Worm (Caenorhabditis elegans): Measurements from ENCODE around the gene K02E10.4.

ce11 chrX:2536246-2536772 lies 53.2 kb downstream of the K02E10.4 start:
- TF ChIP-seq nhr-12 (tag; optimal IDR thresholded peaks at IDR 0.05) (no peak), nhr-90 (tag; optimal IDR thresholded peaks at IDR 0.05; ENCODE audit: poor library complexity) (peak; percentile 75), snpc-4 (tag; optimal IDR thresholded peaks at IDR 0.05) (peak; percentile 62), unc-62 (GFP tag; optimal IDR thresholded peaks at IDR 0.05) (no peak), sox-4 (tag; optimal IDR thresholded peaks at IDR 0.05) (no peak), lin-39 (tag; optimal IDR thresholded peaks at IDR 0.05) (peak; percentile 55), ceh-90 (tag; optimal IDR thresholded peaks at IDR 0.05) (no peak)

Measured in whole organism, L1 larva.